Worm (Caenorhabditis elegans) whole organism, L1 larva: ENCODE results near the gene F45D3.1.

ENCODE experiments used
- C34B4.2 ChIP-seq: sonication (generic microtip); optimal IDR thresholded peaks from 2 replicates; lab custom pipeline; 2017; ENCODE audit warnings: mild to moderate bottlenecking, missing genetic modification characterization, missing compliant biosample characterization
- F16B12.6 ChIP-seq: fragments of 150-350 bp; optimal IDR thresholded peaks from 2 replicates; lab custom pipeline; 2014; ENCODE audit warnings: missing biosample characterization, missing genetic modification characterization
- Y116A8C.19 ChIP-seq: sonication (generic microtip); optimal IDR thresholded peaks from 2 replicates; lab custom pipeline; 2016; ENCODE audit warnings: missing compliant biosample characterization, missing genetic modification characterization, borderline replicate concordance
- aha-1 ChIP-seq: fragments of 150-350 bp; optimal IDR thresholded peaks from 2 replicates; lab custom pipeline; 2014; ENCODE audit warnings: missing biosample characterization, missing genetic modification characterization
- alr-1 ChIP-seq: fragments of 200-800 bp; sonication (Bioruptor generic); optimal IDR thresholded peaks from 2 replicates; lab custom pipeline; 2018; ENCODE audit warnings: borderline replicate concordance, mild to moderate bottlenecking, missing genetic modification characterization, missing compliant biosample characterization
- aly-2 ChIP-seq: fragments of 150-350 bp; optimal IDR thresholded peaks from 2 replicates; lab custom pipeline; 2014; ENCODE audit warnings: missing biosample characterization, missing genetic modification characterization
- blmp-1 ChIP-seq: fragments of 150-350 bp; optimal IDR thresholded peaks from 2 replicates; lab custom pipeline; 2014; ENCODE audit warnings: missing biosample characterization, missing genetic modification characterization
- ceh-63 ChIP-seq: fragments of 200-800 bp; sonication (Bioruptor generic); optimal IDR thresholded peaks from 2 replicates; lab custom pipeline; 2018; ENCODE audit warnings: mild to moderate bottlenecking, missing genetic modification characterization, missing compliant biosample characterization
- ceh-82 ChIP-seq, 3 experiments: fragments of 150-350 bp in 1 of 3; sonication (generic microtip) in 2 of 3; optimal IDR thresholded peaks; 2 replicates each; lab custom pipeline; 2014 to 2017; ENCODE audit warnings: missing biosample characterization in 3 of 3, missing genetic modification characterization in 3 of 3
- ces-1 ChIP-seq: fragments of 150-350 bp; optimal IDR thresholded peaks from 2 replicates; lab custom pipeline; 2014; ENCODE audit warnings: missing biosample characterization, missing genetic modification reagents, missing genetic modification characterization
- dsc-1 ChIP-seq: sonication (generic microtip); optimal IDR thresholded peaks from 2 replicates; lab custom pipeline; 2016; ENCODE audit warnings: mild to moderate bottlenecking, missing genetic modification characterization, missing compliant biosample characterization
- efl-1 ChIP-seq, 4 experiments: fragments of 150-350 bp; optimal IDR thresholded peaks in 3 of 4; peaks in 1 of 4; 1 replicate in 1 of 4; 2 replicates in 3 of 4; lab custom pipeline; 2014; ENCODE audit warnings: missing biosample characterization in 2 of 4, missing genetic modification characterization in 2 of 4, missing genetic modification reagents in 2 of 4
- egl-13 ChIP-seq: sonication (generic microtip); optimal IDR thresholded peaks from 2 replicates; lab custom pipeline; 2016; ENCODE audit warnings: missing genotype, missing genetic modification reagents, missing genetic modification characterization, missing compliant biosample characterization
- egl-27 ChIP-seq, 2 experiments: fragments of 150-350 bp in 1 of 2; sonication (generic microtip); optimal IDR thresholded peaks; 3 replicates each; lab custom pipeline; 2017 to 2018; ENCODE audit warnings: missing biosample characterization in 2 of 2, missing genetic modification characterization in 2 of 2, missing genetic modification reagents in 2 of 2
- elt-3 ChIP-seq, 6 experiments: fragments of 150-350 bp in 1 of 6; sonication (generic microtip); optimal IDR thresholded peaks; 2 replicates each; lab custom pipeline; 2017 to 2018; ENCODE audit warnings: missing biosample characterization in 6 of 6, missing genetic modification characterization in 6 of 6, inconsistent platforms in 1 of 6
- fkh-10 ChIP-seq: sonication (generic microtip); optimal IDR thresholded peaks from 2 replicates; lab custom pipeline; 2017; ENCODE audit warnings: missing biosample characterization, missing genetic modification reagents, missing genetic modification characterization
- fkh-8 ChIP-seq: sonication (generic microtip); optimal IDR thresholded peaks from 2 replicates; lab custom pipeline; 2016; ENCODE audit warnings: mild to moderate bottlenecking, missing genetic modification characterization, missing compliant biosample characterization
- fos-1 ChIP-seq: fragments of 150-350 bp; optimal IDR thresholded peaks from 2 replicates; lab custom pipeline; 2014; ENCODE audit warnings: missing biosample characterization, missing genetic modification characterization
- hlh-4 ChIP-seq: sonication (generic microtip); optimal IDR thresholded peaks from 2 replicates; lab custom pipeline; 2016; ENCODE audit warnings: mild to moderate bottlenecking, missing genetic modification characterization, missing compliant biosample characterization
- isw-1 ChIP-seq: fragments of 200-800 bp; sonication (Bioruptor generic); IDR thresholded peaks from 2 replicates; pipeline ENCODE4 v1.3.6; 2022; ENCODE audit warnings: missing genetic modification characterization, missing compliant biosample characterization
- jun-1 ChIP-seq: fragments of 150-350 bp; optimal IDR thresholded peaks from 2 replicates; lab custom pipeline; 2014; ENCODE audit warnings: missing biosample characterization, missing genetic modification reagents, missing genetic modification characterization
- lin-13 ChIP-seq: fragments of 150-350 bp; optimal IDR thresholded peaks from 2 replicates; lab custom pipeline; 2014; ENCODE audit warnings: missing biosample characterization, missing genetic modification reagents, missing genetic modification characterization
- lin-14 ChIP-seq: fragments of 200-800 bp; sonication (Bioruptor generic); optimal IDR thresholded peaks from 2 replicates; lab custom pipeline; 2018; ENCODE audit warnings: mild to moderate bottlenecking, missing genetic modification characterization, moderate library complexity, missing compliant biosample characterization
- lin-39 ChIP-seq: fragments of 150-350 bp; optimal IDR thresholded peaks from 2 replicates; lab custom pipeline; 2014; ENCODE audit warnings: missing biosample characterization, missing genetic modification reagents, missing genetic modification characterization
- lsy-2 ChIP-seq, 2 experiments: fragments of 150-350 bp; optimal IDR thresholded peaks; 2 replicates each; lab custom pipeline; 2014; ENCODE audit warnings: missing biosample characterization in 2 of 2, missing genetic modification characterization in 2 of 2
- mdl-1 ChIP-seq, 2 experiments: fragments of 150-350 bp; optimal IDR thresholded peaks; 2 replicates each; lab custom pipeline; 2014 to 2017; ENCODE audit warnings: missing biosample characterization in 2 of 2, missing genetic modification characterization in 2 of 2, inconsistent platforms in 1 of 2
- mep-1 ChIP-seq: fragments of 150-350 bp; optimal IDR thresholded peaks from 2 replicates; lab custom pipeline; 2014; ENCODE audit warnings: missing biosample characterization, missing genetic modification characterization
- nhr-11 ChIP-seq: fragments of 150-350 bp; optimal IDR thresholded peaks from 2 replicates; lab custom pipeline; 2014; ENCODE audit warnings: missing biosample characterization, missing genetic modification characterization
- nhr-12 ChIP-seq: sonication (generic microtip); optimal IDR thresholded peaks from 2 replicates; lab custom pipeline; 2017; ENCODE audit warnings: missing biosample characterization, missing genetic modification characterization
- nhr-19 ChIP-seq: fragments of 200-800 bp; sonication (Bioruptor generic); conservative IDR thresholded peaks from 2 replicates; pipeline ENCODE4 v1.3.6; 2022; ENCODE audit warnings: missing genetic modification characterization, missing compliant biosample characterization
- nhr-237 ChIP-seq: fragments of 150-350 bp; optimal IDR thresholded peaks from 2 replicates; lab custom pipeline; 2014; ENCODE audit warnings: missing biosample characterization, missing genetic modification characterization
- nhr-47 ChIP-seq: sonication (generic microtip); optimal IDR thresholded peaks from 2 replicates; lab custom pipeline; 2016; ENCODE audit warnings: mild to moderate bottlenecking, missing genetic modification characterization, moderate library complexity, missing compliant biosample characterization
- nhr-71 ChIP-seq: sonication (generic microtip); optimal IDR thresholded peaks from 2 replicates; lab custom pipeline; 2016; ENCODE audit warnings: mild to moderate bottlenecking, missing genetic modification characterization, moderate library complexity, missing compliant biosample characterization
- nhr-76 ChIP-seq: sonication (generic microtip); optimal IDR thresholded peaks from 2 replicates; lab custom pipeline; 2017; ENCODE audit warnings: missing biosample characterization, missing genetic modification characterization
- nhr-85 ChIP-seq: sonication (generic microtip); peaks from one replicate; lab custom pipeline; 2016; ENCODE audit warnings: missing genetic modification characterization, inconsistent platforms, missing compliant biosample characterization
- pag-3 ChIP-seq: sonication (generic microtip); optimal IDR thresholded peaks from 2 replicates; lab custom pipeline; 2017; ENCODE audit warnings: missing genetic modification characterization, mild to moderate bottlenecking, missing compliant biosample characterization, antibody characterized with exemption, borderline replicate concordance; ENCODE audit not compliant: insufficient read depth
- pax-3 ChIP-seq: fragments of 200-800 bp; sonication (Bioruptor generic); optimal IDR thresholded peaks from 2 replicates; lab custom pipeline; 2018; ENCODE audit warnings: mild to moderate bottlenecking, missing genetic modification characterization, moderate library complexity, missing compliant biosample characterization
- skn-1 ChIP-seq: fragments of 150-350 bp; optimal IDR thresholded peaks from 2 replicates; lab custom pipeline; 2014; ENCODE audit warnings: missing biosample characterization, missing genetic modification characterization
- snpc-4 ChIP-seq: fragments of 150-350 bp; optimal IDR thresholded peaks from 2 replicates; lab custom pipeline; 2014; ENCODE audit warnings: missing biosample characterization, missing genetic modification characterization
- sox-4 ChIP-seq: sonication (generic microtip); optimal IDR thresholded peaks from 2 replicates; lab custom pipeline; 2016; ENCODE audit warnings: missing genetic modification characterization, missing compliant biosample characterization
- sup-37 ChIP-seq: fragments of 200-800 bp; sonication (Bioruptor generic); optimal IDR thresholded peaks from 2 replicates; lab custom pipeline; 2018; ENCODE audit warnings: mild to moderate bottlenecking, missing genetic modification characterization, missing compliant biosample characterization
- swsn-7 ChIP-seq: sonication (generic microtip); optimal IDR thresholded peaks from 2 replicates; lab custom pipeline; 2016; ENCODE audit warnings: missing genetic modification characterization, missing compliant biosample characterization
- tbx-2 ChIP-seq: sonication (generic microtip); optimal IDR thresholded peaks from 2 replicates; lab custom pipeline; 2016; ENCODE audit warnings: missing genetic modification characterization, missing compliant biosample characterization
- tlp-1 ChIP-seq: fragments of 150-350 bp; optimal IDR thresholded peaks from 2 replicates; lab custom pipeline; 2014; ENCODE audit warnings: missing biosample characterization, missing genetic modification characterization
- unc-130 ChIP-seq: fragments of 150-350 bp; optimal IDR thresholded peaks from 2 replicates; lab custom pipeline; 2017; ENCODE audit warnings: missing biosample characterization, missing genetic modification characterization, inconsistent platforms
- unc-86 ChIP-seq: sonication (generic microtip); optimal IDR thresholded peaks from 2 replicates; lab custom pipeline; 2016; ENCODE audit warnings: missing genetic modification characterization, missing compliant biosample characterization
- zag-1 ChIP-seq: fragments of 150-350 bp; optimal IDR thresholded peaks from 2 replicates; lab custom pipeline; 2014; ENCODE audit warnings: missing biosample characterization, missing genetic modification characterization
- zip-4 ChIP-seq: fragments of 200-800 bp; sonication (Bioruptor generic); optimal IDR thresholded peaks from 2 replicates; lab custom pipeline; 2018; ENCODE audit warnings: mild to moderate bottlenecking, missing genetic modification characterization, moderate library complexity, missing compliant biosample characterization
- ztf-11 ChIP-seq, 2 experiments: sonication (generic microtip); optimal IDR thresholded peaks; 2 replicates each; lab custom pipeline; 2016 to 2017; ENCODE audit warnings: missing genetic modification characterization in 2 of 2, missing biosample characterization in 1 of 2, missing compliant biosample characterization in 1 of 2

F45D3.1 gene

DNA sequence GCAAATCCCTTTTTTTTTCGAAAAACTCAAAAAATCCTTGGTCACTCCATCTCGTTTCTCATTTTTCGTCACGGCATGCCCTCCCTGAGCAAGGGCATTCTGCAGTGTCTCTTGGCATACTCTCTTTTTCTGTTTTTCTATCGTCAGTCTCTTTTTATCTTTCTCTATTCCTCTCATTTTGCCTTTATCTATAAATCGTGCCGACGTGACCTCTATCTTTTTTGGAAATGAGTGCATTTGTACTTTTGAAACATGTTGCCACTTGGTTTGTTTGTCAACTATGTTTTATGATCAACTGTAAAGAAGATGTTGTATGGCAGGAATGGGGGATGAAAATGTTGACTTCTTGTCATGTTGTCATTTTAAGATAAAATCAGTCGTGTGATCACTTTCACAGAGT is 2.1 kb downstream of the F45D3.1 start (continued):
- TF ChIP-seq sox-4 (tag; lab: Kevin White, UChicago) = no peak
- TF ChIP-seq ztf-11 (tag; optimal IDR thresholded peaks at IDR 0.05; lab: Kevin White, UChicago) = no peak
- no peak for TF ChIP-seq aha-1 (tag; lab: Kevin White, UChicago)
- TF ChIP-seq alr-1 (tag; lab: Kevin White, UChicago) = no peak

- no peak for TF ChIP-seq hlh-4 (tag; lab: Kevin White, UChicago)
- no peak for TF ChIP-seq nhr-11
- no peak for TF ChIP-seq egl-27 (tag; optimal IDR thresholded peaks at IDR 0.05; lab: Kevin White, UChicago)
- TF ChIP-seq fos-1 (tag; lab: Kevin White, UChicago) = no peak
- no peak for TF ChIP-seq sox-4 (tag; lab: Kevin White, UChicago)
- no peak for TF ChIP-seq skn-1 (tag; lab: Kevin White, UChicago)
- TF ChIP-seq nhr-85 (tag; lab: Kevin White, UChicago) = no peak
- TF ChIP-seq mdl-1 (tag; optimal IDR thresholded peaks at IDR 0.05; lab: Kevin White, UChicago) = no peak
- peak in 1 of 2 experiments; percentile 33 for TF ChIP-seq lsy-2 (tag; optimal IDR thresholded peaks at IDR 0.05; lab: Kevin White, UChicago)
- TF ChIP-seq zag-1 (tag; lab: Kevin White, UChicago) = no peak
- peak; percentile 88 for TF ChIP-seq lin-14 (GFP tag; lab: Kevin White, UChicago)
- no peak for TF ChIP-seq unc-130 (tag; lab: Kevin White, UChicago)
- peak; percentile 6 for TF ChIP-seq blmp-1 (tag; lab: Kevin White, UChicago)
- TF ChIP-seq nhr-19 (GFP tag; lab: Robert Waterston, UW) = no peak
- TF ChIP-seq tlp-1 (tag; lab: Kevin White, UChicago) = no peak
- TF ChIP-seq fkh-10 (GFP tag; lab: Kevin White, UChicago) = peak; percentile 94
- TF ChIP-seq egl-13 (tag; lab: Kevin White, UChicago) = peak; percentile 62
- peak; percentile 44 for TF ChIP-seq nhr-47
- TF ChIP-seq zip-4 = no peak
- no peak for TF ChIP-seq efl-1 (optimal IDR thresholded peaks at IDR 0.05; lab: Kevin White, UChicago)
- peak in 1 of 2 experiments; percentile 87 for TF ChIP-seq efl-1 (GFP tag; optimal IDR thresholded peaks at IDR 0.05 in 1 of 2; lab: Kevin White, UChicago)
- TF ChIP-seq aly-2 (tag; lab: Kevin White, UChicago) = no peak
- TF ChIP-seq ceh-82 (tag; optimal IDR thresholded peaks at IDR 0.05; lab: Kevin White, UChicago) = peak in 1 of 3 experiments; percentile 25
- TF ChIP-seq mep-1 (tag; lab: Kevin White, UChicago) = peak; percentile 45
- no peak for TF ChIP-seq Y116A8C.19 (tag; lab: Kevin White, UChicago)
- TF ChIP-seq C34B4.2 (tag; lab: Kevin White, UChicago) = no peak
- peak; percentile 16 for TF ChIP-seq fkh-8 (tag; lab: Kevin White, UChicago)
- TF ChIP-seq unc-86 (tag; lab: Kevin White, UChicago) = peak; percentile 70
- TF ChIP-seq ceh-63 (GFP tag; lab: Kevin White, UChicago) = no peak
- peak; percentile 20 for TF ChIP-seq tbx-2 (tag; lab: Kevin White, UChicago)
- peak; percentile 40 for TF ChIP-seq nhr-71 (tag; lab: Kevin White, UChicago)
- TF ChIP-seq nhr-76 = no peak
- peak; percentile 18 for TF ChIP-seq swsn-7 (tag; lab: Kevin White, UChicago)
Measured at ce11 chrV:12530129-12530528, 3.3 kb downstream of the F45D3.1 start.

DNA sequence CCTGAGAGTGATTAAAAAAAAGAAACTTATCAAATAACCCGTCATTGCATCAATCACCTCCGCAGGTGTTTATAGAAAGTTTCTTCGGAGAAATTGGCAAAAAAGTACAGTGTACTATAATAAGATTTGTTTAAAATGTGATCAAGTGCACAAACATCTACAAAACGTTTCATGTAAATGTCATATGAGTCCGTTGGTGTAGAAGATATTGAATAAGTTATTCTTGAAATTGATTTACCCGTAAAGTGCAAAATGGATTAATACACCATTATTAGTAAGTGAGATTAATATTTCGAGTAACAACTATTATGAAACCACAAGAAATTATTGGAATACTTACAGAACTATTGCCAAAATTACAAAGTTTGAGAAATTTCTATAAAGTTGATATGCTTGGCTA is 4.2 kb downstream of the F45D3.1 start:
- TF ChIP-seq snpc-4 (tag; lab: Kevin White, UChicago) = no peak
- no peak for TF ChIP-seq alr-1 (tag; lab: Kevin White, UChicago)
- no peak for TF ChIP-seq ceh-82 (tag; optimal IDR thresholded peaks at IDR 0.05; lab: Kevin White, UChicago)
- TF ChIP-seq isw-1 (GFP tag; lab: Robert Waterston, UW) = no peak
- peak; percentile 36 for TF ChIP-seq dsc-1
- TF ChIP-seq pax-3 (tag; lab: Kevin White, UChicago) = peak; percentile 14
- no peak for TF ChIP-seq F16B12.6 (tag; lab: Kevin White, UChicago)
- no peak for TF ChIP-seq efl-1 (optimal IDR thresholded peaks at IDR 0.05; lab: Kevin White, UChicago)
- TF ChIP-seq efl-1 (GFP tag; optimal IDR thresholded peaks at IDR 0.05 in 1 of 2; lab: Kevin White, UChicago) = no peak
- TF ChIP-seq lin-39 = no peak
- TF ChIP-seq sup-37 = no peak
- no peak for TF ChIP-seq elt-3 (tag; optimal IDR thresholded peaks at IDR 0.05; lab: Kevin White, UChicago)
- no peak for TF ChIP-seq fos-1 (tag; lab: Kevin White, UChicago)
- no peak for TF ChIP-seq ces-1 (GFP tag; lab: Kevin White, UChicago)
- no peak for TF ChIP-seq jun-1 (tag; lab: Kevin White, UChicago)
- no peak for TF ChIP-seq hlh-4 (tag; lab: Kevin White, UChicago)
- no peak for TF ChIP-seq nhr-237 (tag; lab: Kevin White, UChicago)
- no peak for TF ChIP-seq lin-13 (GFP tag; lab: Kevin White, UChicago)
- TF ChIP-seq unc-86 (tag; lab: Kevin White, UChicago) = no peak
- TF ChIP-seq mep-1 (tag; lab: Kevin White, UChicago) = no peak
- no peak for TF ChIP-seq pag-3 (tag; lab: Kevin White, UChicago)
- TF ChIP-seq nhr-12 (tag; lab: Kevin White, UChicago) = no peak
- no peak for TF ChIP-seq sox-4 (tag; lab: Kevin White, UChicago)
